Worm (Caenorhabditis elegans): ENCODE results near the gene F11C7.7.
A peak's percentile ranks its signal among the peaks of the same experiment; 100 is the strongest.

DNA sequence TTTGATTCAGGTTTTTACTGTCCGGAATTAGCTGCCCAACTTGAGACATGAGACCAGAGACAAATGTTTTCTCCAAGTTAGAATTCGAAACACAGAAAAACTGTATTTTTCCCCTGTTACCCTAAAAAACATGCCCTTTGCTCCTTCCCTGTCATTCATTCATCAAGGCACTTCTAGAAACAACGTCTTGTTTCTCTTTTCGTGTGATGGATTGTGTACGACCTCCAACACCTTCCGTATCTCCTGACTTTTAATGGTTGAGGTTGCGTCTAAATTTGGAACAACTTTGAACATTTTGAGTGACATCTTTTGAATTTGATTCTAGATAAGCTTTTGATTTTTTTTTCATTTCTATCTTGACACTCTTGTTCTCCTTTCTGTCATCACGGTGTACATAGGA lies 24.2 kb downstream of the F11C7.7 start:
- TF ChIP-seq egl-27 (tag; optimal IDR thresholded peaks at IDR 0.05) (no peak), zag-1 (tag; optimal IDR thresholded peaks at IDR 0.05) (no peak), unc-62 (GFP tag; optimal IDR thresholded peaks at IDR 0.05 in 1 of 2) (peak in 1 of 2 experiments; percentile 91), unc-62 (tag; optimal IDR thresholded peaks at IDR 0.05) (no peak), nhr-102 (tag; optimal IDR thresholded peaks at IDR 0.05) (no peak), Y48G9A.11 (GFP tag; IDR thresholded peaks at IDR 0.05) (no peak), nhr-76 (tag; optimal IDR thresholded peaks at IDR 0.05) (no peak), ama-1 (optimal IDR thresholded peaks at IDR 0.05) (no peak)

Measured in whole organism, L4 larva.